Worm (Caenorhabditis elegans): ENCODE measurements around the gene mars-1.

DNA sequence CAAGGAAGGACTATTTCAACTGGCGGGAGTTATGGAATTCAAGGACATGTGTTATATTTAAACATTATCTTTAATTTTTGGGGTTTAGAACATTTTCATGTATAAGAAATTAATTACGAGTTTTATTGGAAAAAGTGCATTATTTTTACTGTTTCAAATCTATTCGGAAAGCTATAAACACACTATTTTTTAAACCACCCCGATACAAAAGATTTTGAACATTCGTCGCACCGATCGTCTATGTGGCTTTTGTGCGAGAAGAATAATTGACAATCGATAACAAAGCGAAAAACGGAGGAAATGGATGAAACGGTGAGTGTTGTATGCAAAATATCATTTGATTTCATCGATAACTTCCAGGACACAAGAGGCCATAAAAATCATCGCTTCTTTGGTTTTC lies 29.7 kb upstream of the mars-1 start, which contains the start of gene ZK809.9:
- TF ChIP-seq pqm-1 (tag; optimal IDR thresholded peaks at IDR 0.05) (no peak), dpl-1 (GFP tag; optimal IDR thresholded peaks at IDR 0.05) (no peak), nhr-76 (tag; optimal IDR thresholded peaks at IDR 0.05) (no peak), ama-1 (optimal IDR thresholded peaks at IDR 0.05) (no peak), vab-7 (GFP tag; IDR thresholded peaks at IDR 0.05) (no peak), zag-1 (tag; optimal IDR thresholded peaks at IDR 0.05) (no peak), nhr-77 (tag; optimal IDR thresholded peaks at IDR 0.05) (no peak), dmd-9 (GFP tag; IDR thresholded peaks at IDR 0.05) (no peak), tag-97 (GFP tag; IDR thresholded peaks at IDR 0.05) (no peak), fos-1 (tag; optimal IDR thresholded peaks at IDR 0.05) (no peak), ctbp-1 (GFP tag; IDR thresholded peaks at IDR 0.05) (no peak), skn-1 (tag; optimal IDR thresholded peaks at IDR 0.05) (no peak), lsy-2 (tag; optimal IDR thresholded peaks at IDR 0.05) (no peak), nhr-25 (tag; optimal IDR thresholded peaks at IDR 0.05; ENCODE audit: borderline replicate concordance, insufficient read depth) (no peak)

Measured in whole organism, L4 larva.